Worm (Caenorhabditis elegans): Measurements from ENCODE around the gene F56H9.6.

- TF ChIP-seq unc-62 (GFP tag; optimal IDR thresholded peaks at IDR 0.05), result no peak
- TF ChIP-seq lsy-2 (tag; optimal IDR thresholded peaks at IDR 0.05), result no peak
- no peak for TF ChIP-seq ces-1 (GFP tag; optimal IDR thresholded peaks at IDR 0.05)
- no peak for TF ChIP-seq elt-3 (tag; optimal IDR thresholded peaks at IDR 0.05)
- no peak for TF ChIP-seq nhr-28 (tag; optimal IDR thresholded peaks at IDR 0.05)
- no peak for TF ChIP-seq ztf-11 (tag; optimal IDR thresholded peaks at IDR 0.05)
- TF ChIP-seq flh-1 (GFP tag; optimal IDR thresholded peaks at IDR 0.05), result no peak
- TF ChIP-seq nhr-12 (tag; optimal IDR thresholded peaks at IDR 0.05), result no peak
- no peak for TF ChIP-seq sem-2 (GFP tag; optimal IDR thresholded peaks at IDR 0.05)
- TF ChIP-seq elt-1 (tag; optimal IDR thresholded peaks at IDR 0.05; ENCODE audit: borderline replicate concordance, insufficient read depth), result no peak
- TF ChIP-seq nhr-237 (tag; optimal IDR thresholded peaks at IDR 0.05), result no peak
- TF ChIP-seq blmp-1 (tag; optimal IDR thresholded peaks at IDR 0.05), result no peak
- no peak for TF ChIP-seq tbx-8 (GFP tag; optimal IDR thresholded peaks at IDR 0.05)
- TF ChIP-seq lin-13 (tag; optimal IDR thresholded peaks at IDR 0.05), result no peak
Measured at ce11 chrV:12649213-12649612, 19.6 kb upstream of the F56H9.6 start, which contains the start of gene gpa-9.

Data from whole organism, mixed stage, embryonic.